Fruit fly (Drosophila melanogaster): ENCODE measurements around the gene GAA1.
A peak's percentile ranks its signal among the peaks of the same experiment; 100 is the strongest.

GAA1 gene

DNA sequence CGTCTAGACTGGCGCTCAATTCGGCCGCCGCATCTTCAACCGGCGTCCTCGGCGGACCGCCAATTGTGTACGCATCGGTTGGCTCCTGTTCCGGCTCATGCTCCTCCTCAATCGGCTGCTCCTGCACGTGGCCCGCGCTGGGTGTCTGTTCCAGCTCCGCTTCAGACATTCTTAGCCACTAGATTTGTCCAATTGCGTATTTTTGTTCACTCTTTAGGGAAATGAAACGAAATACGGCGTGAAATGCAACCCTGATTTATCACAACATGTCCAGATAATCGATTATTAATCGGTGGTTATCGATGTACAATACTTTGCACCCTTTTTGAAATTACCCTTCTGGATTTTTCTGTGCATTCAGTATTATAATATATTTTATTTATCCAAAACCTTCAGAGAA lies 3.4 kb upstream of the GAA1 start, which contains the start of gene mof (continued):
- TF ChIP-seq CG2202 (tag; optimal IDR thresholded peaks at IDR 0.05) (no peak), CG17802 (tag; optimal IDR thresholded peaks at IDR 0.05) (no peak), vnd (GFP tag; IDR thresholded peaks at IDR 0.05; ENCODE audit: partially characterized antibody) (peak; percentile 76), nom (GFP tag; optimal IDR thresholded peaks at IDR 0.05) (peak; percentile 18), CG2712 (tag; optimal IDR thresholded peaks at IDR 0.05) (peak; percentile 27), CG6765 (GFP tag; optimal IDR thresholded peaks at IDR 0.05) (no peak), CG12942 (GFP tag; optimal IDR thresholded peaks at IDR 0.05) (no peak), mld (GFP tag; IDR thresholded peaks at IDR 0.05; ENCODE audit: partially characterized antibody) (peak; percentile 76; the same call in 2 of the 3 replicates), zfh1 (GFP tag; IDR thresholded peaks at IDR 0.05) (no peak), br (optimal IDR thresholded peaks at IDR 0.05) (no peak), CG10543 (GFP tag; optimal IDR thresholded peaks at IDR 0.05) (no peak), CG13287 (GFP tag; IDR thresholded peaks at IDR 0.05; ENCODE audit: partially characterized antibody) (peak; percentile 84), BEAF-32 (GFP tag; optimal IDR thresholded peaks at IDR 0.05) (peak; percentile 62), CG11456 (GFP tag; IDR thresholded peaks at IDR 0.05) (no peak), CG11723 (GFP tag; optimal IDR thresholded peaks at IDR 0.05) (no peak), CG10267 (tag; optimal IDR thresholded peaks at IDR 0.05) (peak; percentile 35), Elba2 (GFP tag; optimal IDR thresholded peaks at IDR 0.05) (peak; percentile 30), croc (GFP tag; conservative IDR thresholded peaks at IDR 0.05) (no peak), CG2116 (GFP tag; optimal IDR thresholded peaks at IDR 0.05) (peak; percentile 97), Usf (GFP tag; optimal IDR thresholded peaks at IDR 0.05) (no peak), chm (GFP tag; IDR thresholded peaks at IDR 0.05) (no peak), CG7928 (GFP tag; optimal IDR thresholded peaks at IDR 0.05) (peak; percentile 80), Med (GFP tag) (peak; percentile 60), lov (optimal IDR thresholded peaks at IDR 0.05) (no peak), lov (GFP tag; IDR thresholded peaks at IDR 0.05) (no peak), Opbp (GFP tag; IDR thresholded peaks at IDR 0.05; ENCODE audit: partially characterized antibody) (peak; percentile 61; the same call in 2 of the 3 replicates), inv (GFP tag; IDR thresholded peaks at IDR 0.05; ENCODE audit: partially characterized antibody) (peak; percentile 55), Ets97D (GFP tag; optimal IDR thresholded peaks at IDR 0.05) (peak; percentile 25), CG10462 (GFP tag; optimal IDR thresholded peaks at IDR 0.05) (no peak), fd96Cb (tag; optimal IDR thresholded peaks at IDR 0.05) (no peak), eve (GFP tag; optimal IDR thresholded peaks at IDR 0.05) (no peak), CG10959 (GFP tag; IDR thresholded peaks at IDR 0.05) (no peak), CG9797 (GFP tag; optimal IDR thresholded peaks at IDR 0.05) (no peak), MBD-R2 (GFP tag; IDR thresholded peaks at IDR 0.05) (peak; percentile 79), sna (GFP tag; IDR thresholded peaks at IDR 0.05; ENCODE audit: partially characterized antibody) (peak; percentile 72), gce (GFP tag; IDR thresholded peaks at IDR 0.05) (no peak), HLH4C (GFP tag; IDR thresholded peaks at IDR 0.05; ENCODE audit: partially characterized antibody) (peak; percentile 87), CG3995 (GFP tag; optimal IDR thresholded peaks at IDR 0.05) (peak; percentile 44), Max (GFP tag; optimal IDR thresholded peaks at IDR 0.05) (no peak), CG14050 (GFP tag; IDR thresholded peaks at IDR 0.05) (no peak), chinmo (GFP tag; IDR thresholded peaks at IDR 0.05; ENCODE audit: partially characterized antibody) (peak; percentile 67; the same call in 1 of the 4 replicates), chn (GFP tag; optimal IDR thresholded peaks at IDR 0.05) (no peak), CG14710 (tag; optimal IDR thresholded peaks at IDR 0.05) (peak; percentile 3), CG13775 (GFP tag; optimal IDR thresholded peaks at IDR 0.05) (no peak), CG14860 (GFP tag; IDR thresholded peaks at IDR 0.05; ENCODE audit: partially characterized antibody) (peak; percentile 80), CG34376 (GFP tag; optimal IDR thresholded peaks at IDR 0.05) (no peak), Awh (GFP tag; IDR thresholded peaks at IDR 0.05) (no peak), amos (GFP tag; IDR thresholded peaks at IDR 0.05; ENCODE audit: partially characterized antibody) (peak; percentile 57; the same call in 1 of the 2 replicates), Scr (GFP tag; IDR thresholded peaks at IDR 0.05; ENCODE audit: partially characterized antibody) (peak; percentile 75), CG7963 (GFP tag; IDR thresholded peaks at IDR 0.05; ENCODE audit: partially characterized antibody) (peak; percentile 77)

Data from whole organism, embryonic.